Worm (Caenorhabditis elegans): Measurements from ENCODE around the gene Y61A9LA.3.

- TF ChIP-seq ceh-63 (GFP tag; optimal IDR thresholded peaks at IDR 0.05) (no peak), skn-1 (tag; optimal IDR thresholded peaks at IDR 0.05) (no peak)
Observed at ce11 chrV:4527934-4528333, 43.0 kb upstream of the Y61A9LA.3 start.
